Fruit fly (Drosophila melanogaster) whole organism, embryonic: ENCODE measurements around the gene Fer3HCH.
A peak's percentile ranks its signal among the peaks of the same experiment; 100 is the strongest.

Source experiments
- Abd-B ChIP-seq: fragments of 200-800 bp; sonication (Bioruptor generic); optimal IDR thresholded peaks from 2 replicates; lab custom pipeline; 2018; ENCODE audit warnings: missing biosample characterization, mild to moderate bottlenecking, missing genetic modification characterization, moderate library complexity
- Antp ChIP-seq: fragments of 200-800 bp; sonication (Bioruptor generic); optimal IDR thresholded peaks from 3 replicates; lab custom pipeline; 2016; ENCODE audit warnings: missing biosample characterization, missing genetic modification characterization
- CG10274 ChIP-seq: fragments of 200-800 bp; sonication (Bioruptor generic); optimal IDR thresholded peaks from 3 replicates; lab custom pipeline; 2017; ENCODE audit warnings: missing biosample characterization, mild to moderate bottlenecking, missing genetic modification characterization
- CG11093 ChIP-seq: fragments of 200-800 bp; sonication (Bioruptor generic); IDR thresholded peaks from 3 replicates; pipeline ENCODE4 v1.3.6; 2022; ENCODE audit warnings: missing biosample characterization, missing genetic modification characterization
- CG12942 ChIP-seq: fragments of 200-800 bp; sonication (Bioruptor generic); optimal IDR thresholded peaks from 3 replicates; lab custom pipeline; 2016; ENCODE audit warnings: missing biosample characterization, missing genetic modification characterization
- CG13123 ChIP-seq: fragments of 200-800 bp; sonication (Bioruptor generic); optimal IDR thresholded peaks from 2 replicates; lab custom pipeline; 2016; ENCODE audit warnings: missing biosample characterization, missing genetic modification characterization
- CG14050 ChIP-seq: fragments of 200-800 bp; sonication (Bioruptor generic); IDR thresholded peaks from 3 replicates; pipeline ENCODE4 v1.3.6; 2022; ENCODE audit warnings: missing biosample characterization, missing genetic modification characterization
- CG14441 ChIP-seq: fragments of 200-800 bp; sonication (Bioruptor generic); IDR thresholded peaks from 2 replicates; pipeline ENCODE4 v1.3.6; 2022; ENCODE audit warnings: missing biosample characterization, missing genetic modification characterization
- CG14710 ChIP-seq: fragments of 200-800 bp; sonication (Bioruptor generic); optimal IDR thresholded peaks from 3 replicates; lab custom pipeline; 2019; ENCODE audit warnings: missing biosample characterization, mild to moderate bottlenecking, missing genetic modification characterization, moderate library complexity
- CG15514 ChIP-seq: fragments of 200-800 bp; sonication (Bioruptor generic); optimal IDR thresholded peaks from 3 replicates; lab custom pipeline; 2017; ENCODE audit warnings: missing biosample characterization, missing genetic modification characterization, mild to moderate bottlenecking, moderate library complexity, missing genetic modification reagents
- CG1832 ChIP-seq: fragments of 200-800 bp; sonication (Bioruptor generic); optimal IDR thresholded peaks from 2 replicates; lab custom pipeline; 2017; ENCODE audit warnings: missing biosample characterization, mild to moderate bottlenecking, missing genetic modification characterization, inconsistent platforms
- CG18619 ChIP-seq: fragments of 200-800 bp; sonication (Bioruptor generic); optimal IDR thresholded peaks from 3 replicates; lab custom pipeline; 2017; ENCODE audit warnings: missing biosample characterization, mild to moderate bottlenecking, missing genetic modification characterization
- CG2129 ChIP-seq: fragments of 200-800 bp; sonication (Bioruptor generic); IDR thresholded peaks from 2 replicates; pipeline ENCODE4 v1.3.6; 2022; ENCODE audit warnings: missing biosample characterization, missing genetic modification characterization; ENCODE audit not compliant: partially characterized antibody
- CG30431 ChIP-seq: fragments of 200-800 bp; sonication (Bioruptor generic); optimal IDR thresholded peaks from 2 replicates; lab custom pipeline; 2017; ENCODE audit warnings: missing biosample characterization, missing genetic modification characterization
- CG31388 ChIP-seq: fragments of 200-800 bp; sonication (Bioruptor generic); optimal IDR thresholded peaks from 2 replicates; lab custom pipeline; 2016; ENCODE audit warnings: missing biosample characterization, missing genetic modification characterization
- CG34224 ChIP-seq: fragments of 200-800 bp; sonication (Bioruptor generic); IDR thresholded peaks from 3 replicates; pipeline ENCODE4 v1.3.6; 2022; ENCODE audit warnings: missing biosample characterization, missing genetic modification characterization; ENCODE audit not compliant: partially characterized antibody
- CG34376 ChIP-seq: fragments of 200-800 bp; sonication (Bioruptor generic); optimal IDR thresholded peaks from 2 replicates; lab custom pipeline; 2018; ENCODE audit warnings: missing biosample characterization, mild to moderate bottlenecking, missing genetic modification characterization
- CG3726 ChIP-seq: fragments of 200-800 bp; sonication (Bioruptor generic); IDR thresholded peaks from 3 replicates; pipeline ENCODE4, ENCODE4 v1.3.6; 2022; ENCODE audit warnings: missing biosample characterization, missing genetic modification characterization
- CG42726 ChIP-seq: fragments of 200-800 bp; sonication (Bioruptor generic); IDR thresholded peaks from 2 replicates; pipeline ENCODE4 v1.3.6; 2022; ENCODE audit warnings: missing biosample characterization, missing genetic modification characterization; ENCODE audit not compliant: partially characterized antibody
- CG4282 ChIP-seq: fragments of 200-800 bp; sonication (Bioruptor generic); optimal IDR thresholded peaks from 2 replicates; lab custom pipeline; 2016; ENCODE audit warnings: missing biosample characterization, missing genetic modification characterization
- CG7271 ChIP-seq: fragments of 200-800 bp; sonication (Bioruptor generic); optimal IDR thresholded peaks from 2 replicates; lab custom pipeline; 2018; ENCODE audit warnings: missing biosample characterization, mild to moderate bottlenecking, missing genetic modification characterization, moderate library complexity
- CG8944 ChIP-seq: fragments of 200-800 bp; sonication (Bioruptor generic); optimal IDR thresholded peaks from 3 replicates; lab custom pipeline; 2016; ENCODE audit warnings: missing biosample characterization, missing genetic modification characterization
- CG9215 ChIP-seq: fragments of 200-800 bp; sonication (Bioruptor generic); IDR thresholded peaks from 2 replicates; pipeline ENCODE4 v1.3.6; 2022; ENCODE audit warnings: missing biosample characterization, missing genetic modification characterization
- CG9609 ChIP-seq: fragments of 200-800 bp; sonication (Bioruptor generic); optimal IDR thresholded peaks from 3 replicates; lab custom pipeline; 2016; ENCODE audit warnings: missing biosample characterization, missing genetic modification characterization
- Dbx ChIP-seq: fragments of 200-800 bp; sonication (Bioruptor generic); IDR thresholded peaks from 3 replicates; pipeline ENCODE4 v1.3.6; 2022; ENCODE audit warnings: missing biosample characterization, missing genetic modification characterization
- Dip2 ChIP-seq: fragments of 200-800 bp; sonication (Bioruptor generic); IDR thresholded peaks from 2 replicates; pipeline ENCODE4 v1.3.6; 2022; ENCODE audit warnings: missing biosample characterization, missing genetic modification characterization
- Dll ChIP-seq: fragments of 200-800 bp; sonication (Bioruptor generic); IDR thresholded peaks from 4 replicates; pipeline ENCODE4 v1.3.6; 2022; ENCODE audit warnings: missing biosample characterization, missing genetic modification characterization; ENCODE audit not compliant: partially characterized antibody
- Doc2 ChIP-seq: fragments of 200-800 bp; sonication (Bioruptor generic); IDR thresholded peaks from 2 replicates; pipeline ENCODE4 v1.3.6; 2022; ENCODE audit warnings: missing biosample characterization, missing genetic modification characterization
- Ets97D ChIP-seq: fragments of 200-800 bp; sonication (Bioruptor generic); optimal IDR thresholded peaks from 3 replicates; lab custom pipeline; 2016; ENCODE audit warnings: missing biosample characterization, missing genetic modification characterization
- HHEX ChIP-seq: fragments of 200-800 bp; sonication (Bioruptor generic); optimal IDR thresholded peaks from 3 replicates; lab custom pipeline; 2017; ENCODE audit warnings: missing biosample characterization, mild to moderate bottlenecking, missing genetic modification characterization, missing genetic modification reagents
- HLH3B ChIP-seq: fragments of 200-800 bp; sonication (Bioruptor generic); IDR thresholded peaks from 2 replicates; pipeline ENCODE4 v1.3.6; 2022; ENCODE audit warnings: missing biosample characterization, missing genetic modification characterization
- Max ChIP-seq: fragments of 200-800 bp; sonication (Bioruptor generic); optimal IDR thresholded peaks from 2 replicates; lab custom pipeline; 2016; ENCODE audit warnings: missing biosample characterization, mild to moderate bottlenecking, missing genetic modification characterization
- Sry-δ ChIP-seq: fragments of 200-800 bp; sonication (Bioruptor generic); optimal IDR thresholded peaks from 2 replicates; lab custom pipeline; 2016; ENCODE audit warnings: missing biosample characterization, missing genetic modification characterization
- Tbp ChIP-seq: fragments of >200 bp; optimal IDR thresholded peaks from 2 replicates; lab custom pipeline; 2018; ENCODE audit warnings: missing biosample characterization, missing genetic modification characterization
- ara ChIP-seq: fragments of 200-800 bp; sonication (Bioruptor generic); IDR thresholded peaks from 2 replicates; pipeline ENCODE4 v1.3.6; 2022; ENCODE audit warnings: missing biosample characterization, missing genetic modification characterization
- bsh ChIP-seq, 2 experiments: fragments of 200-800 bp; sonication (Bioruptor generic); optimal IDR thresholded peaks; 2 replicates each; lab custom pipeline; 2017 to 2018; ENCODE audit warnings: mild to moderate bottlenecking in 2 of 2, missing biosample characterization in 2 of 2, missing genetic modification characterization in 2 of 2, moderate library complexity in 1 of 2
- da ChIP-seq: fragments of 200-800 bp; sonication (Bioruptor generic); optimal IDR thresholded peaks from 2 replicates; lab custom pipeline; 2016; ENCODE audit warnings: missing biosample characterization, missing genetic modification characterization
- dysf ChIP-seq: fragments of 200-800 bp; sonication (Bioruptor generic); IDR thresholded peaks from 3 replicates; pipeline ENCODE4 v1.3.6; 2022; ENCODE audit warnings: missing biosample characterization, missing genetic modification characterization
- fru ChIP-seq: fragments of >200 bp; optimal IDR thresholded peaks from 2 replicates; lab custom pipeline; 2017
- nerfin-2 ChIP-seq: fragments of 200-800 bp; sonication (Bioruptor generic); IDR thresholded peaks from 2 replicates; pipeline ENCODE4 v1.3.6; 2022; ENCODE audit warnings: missing biosample characterization, missing genetic modification characterization; ENCODE audit not compliant: partially characterized antibody
- pho ChIP-seq: fragments of 200-800 bp; sonication (Bioruptor generic); optimal IDR thresholded peaks from 2 replicates; lab custom pipeline; 2016; ENCODE audit warnings: missing biosample characterization, missing genetic modification characterization
- pita ChIP-seq: fragments of 200-800 bp; sonication (Bioruptor generic); optimal IDR thresholded peaks from 2 replicates; lab custom pipeline; 2017; ENCODE audit warnings: missing biosample characterization, mild to moderate bottlenecking, missing genetic modification characterization
- psq ChIP-seq: fragments of 200-800 bp; sonication (Bioruptor generic); optimal IDR thresholded peaks from 2 replicates; lab custom pipeline; 2017; ENCODE audit warnings: missing biosample characterization, missing genetic modification characterization
- ro ChIP-seq: fragments of 200-800 bp; sonication (Bioruptor generic); IDR thresholded peaks from 2 replicates; pipeline ENCODE4 v1.3.6; 2022; ENCODE audit warnings: missing biosample characterization, missing genetic modification characterization
- sima ChIP-seq: fragments of 200-800 bp; sonication (Bioruptor generic); optimal IDR thresholded peaks from 2 replicates; lab custom pipeline; 2016; ENCODE audit warnings: missing biosample characterization, missing genetic modification characterization
- sob ChIP-seq: fragments of 200-800 bp; sonication (Bioruptor generic); IDR thresholded peaks from 2 replicates; pipeline ENCODE4 v1.3.6; 2022; ENCODE audit warnings: missing biosample characterization, missing genetic modification characterization
- sr ChIP-seq: fragments of 200-800 bp; sonication (Bioruptor generic); IDR thresholded peaks from 3 replicates; pipeline ENCODE4 v1.3.6; 2022; ENCODE audit warnings: missing biosample characterization, missing genetic modification characterization
- stc ChIP-seq: fragments of 200-800 bp; sonication (Bioruptor generic); IDR thresholded peaks from 2 replicates; pipeline ENCODE4 v1.3.6; 2022; ENCODE audit warnings: missing biosample characterization, missing genetic modification characterization
- unpg ChIP-seq: fragments of 200-800 bp; sonication (Bioruptor generic); optimal IDR thresholded peaks from 3 replicates; lab custom pipeline; 2018; ENCODE audit warnings: missing biosample characterization, mild to moderate bottlenecking, missing genetic modification characterization, moderate library complexity
- vvl ChIP-seq: fragments of 200-800 bp; sonication (Bioruptor generic); IDR thresholded peaks from 2 replicates; pipeline ENCODE4 v1.3.6; 2022; ENCODE audit warnings: missing biosample characterization, missing genetic modification characterization

The Fer3HCH gene

DNA sequence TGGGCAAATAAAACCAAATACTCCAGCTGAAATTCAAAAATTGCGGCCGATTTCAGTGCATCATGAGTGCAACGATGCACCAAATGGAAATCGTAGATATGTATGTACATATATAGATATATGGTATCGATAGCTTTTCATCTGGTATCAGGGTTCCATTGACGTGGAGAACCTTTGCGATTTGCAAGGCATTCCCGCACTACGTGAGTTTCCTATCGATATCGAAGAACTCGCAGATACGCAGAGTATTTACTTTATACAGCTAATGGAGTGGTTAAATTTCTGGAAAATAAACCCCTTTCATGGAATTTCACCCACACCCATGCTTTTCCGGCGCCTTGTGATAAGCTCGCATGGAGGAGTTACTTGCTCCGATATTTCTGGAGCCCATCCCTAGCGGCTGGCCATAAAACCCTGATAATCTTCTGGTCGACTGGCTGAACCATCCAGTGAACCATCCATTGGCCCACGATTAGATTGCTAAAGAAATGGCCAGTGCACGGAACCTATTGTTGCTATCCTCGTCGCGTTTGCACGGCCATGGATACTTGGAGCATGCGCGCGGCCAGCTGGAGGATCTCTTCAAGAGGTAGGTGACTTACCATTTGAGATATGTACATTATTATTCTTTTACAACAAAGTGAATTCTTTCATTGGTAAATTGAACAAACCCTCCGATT is 13.8 kb downstream of the Fer3HCH start, which contains the start of gene CG2200 (continued):
- TF ChIP-seq CG14710 (tag; lab: Kevin White, UChicago) (peak; percentile 39), CG9215 (GFP tag; lab: Robert Waterston, UW) (peak; percentile 18; the same call in 1 of the 2 replicates), Doc2 (GFP tag; lab: Robert Waterston, UW) (no peak), dysf (GFP tag; lab: Robert Waterston, UW) (peak; percentile 55; the same call in 2 of the 3 replicates), psq (GFP tag; lab: Kevin White, UChicago) (no peak), CG15514 (GFP tag; lab: Kevin White, UChicago) (peak; percentile 82), CG9609 (GFP tag; lab: Kevin White, UChicago) (peak; percentile 13), sob (GFP tag; lab: Robert Waterston, UW) (0 out of 2 replicates have a peak, but pooled peaks have one; percentile 35), Abd-B (GFP tag; lab: Kevin White, UChicago) (peak; percentile 44), ara (GFP tag; lab: Robert Waterston, UW) (0 out of 2 replicates have a peak, but pooled peaks have one; percentile 44), HLH3B (GFP tag; lab: Robert Waterston, UW) (no peak), Max (peak; percentile 2), CG42726 (GFP tag; lab: Robert Waterston, UW) (peak; percentile 38; the same call in 1 of the 2 replicates), nerfin-2 (GFP tag; lab: Robert Waterston, UW) (peak; percentile 76), CG11093 (no peak), CG31388 (GFP tag; lab: Kevin White, UChicago) (no peak), CG2129 (GFP tag; lab: Robert Waterston, UW) (peak; percentile 62), vvl (GFP tag; lab: Robert Waterston, UW) (peak; percentile 63), CG34224 (peak; percentile 84), sr (no peak), CG4282 (GFP tag; lab: Kevin White, UChicago) (no peak), pita (GFP tag; lab: Kevin White, UChicago) (no peak), Dip2 (GFP tag; lab: Robert Waterston, UW) (no peak), Ets97D (GFP tag; lab: Kevin White, UChicago) (peak; percentile 35), ro (no peak), CG30431 (GFP tag; lab: Kevin White, UChicago) (no peak), CG14441 (GFP tag; lab: Robert Waterston, UW) (peak; percentile 51; the same call in 1 of the 2 replicates), Antp (GFP tag; lab: Kevin White, UChicago) (peak; percentile 37), CG12942 (GFP tag; lab: Kevin White, UChicago) (no peak), CG18619 (peak; percentile 3), CG8944 (GFP tag; lab: Kevin White, UChicago) (no peak), CG7271 (tag; lab: Kevin White, UChicago) (no peak), pho (GFP tag; lab: Kevin White, UChicago) (no peak), HHEX (GFP tag; lab: Kevin White, UChicago) (no peak), bsh (GFP tag; optimal IDR thresholded peaks at IDR 0.05; lab: Kevin White, UChicago) (peak in 1 of 2 experiments; percentile 19), sima (GFP tag; lab: Kevin White, UChicago) (no peak), CG34376 (peak; percentile 40), stc (no peak), Dbx (peak; percentile 54; the same call in 1 of the 3 replicates), CG3726 (GFP tag; lab: Robert Waterston, UW) (no peak), fru (no peak), Dll (peak; percentile 89), CG1832 (GFP tag; lab: Kevin White, UChicago) (no peak), CG10274 (no peak), CG13123 (GFP tag; lab: Kevin White, UChicago) (no peak), CG14050 (GFP tag; lab: Robert Waterston, UW) (0 out of 3 replicates have a peak, but pooled peaks have one; percentile 11), Sry-δ (GFP tag; lab: Kevin White, UChicago) (peak; percentile 88), Tbp (GFP tag; lab: Kevin White, UChicago) (no peak), unpg (GFP tag; lab: Kevin White, UChicago) (peak; percentile 16), da (GFP tag; lab: Kevin White, UChicago) (no peak)
